Worm (Caenorhabditis elegans) whole organism, early embryonic: Measurements from ENCODE around the gene F48G7.12.

Experiments used
- ama-1 ChIP-seq: fragments of 150-350 bp; optimal IDR thresholded peaks from 2 replicates; lab custom pipeline; 2014
- hmg-4 ChIP-seq: fragments of 200-800 bp; sonication (Bioruptor generic); optimal IDR thresholded peaks from 2 replicates; lab custom pipeline; 2018; ENCODE audit warnings: mild to moderate bottlenecking, missing genetic modification characterization, missing compliant biosample characterization
- hnd-1 ChIP-seq: sonication (generic microtip); optimal IDR thresholded peaks from 2 replicates; lab custom pipeline; 2016; ENCODE audit warnings: missing genetic modification characterization, missing compliant biosample characterization
- tbx-11 ChIP-seq: fragments of 200-800 bp; sonication (Bioruptor generic); IDR thresholded peaks from 2 replicates; pipeline ENCODE4 v1.3.6; 2022; ENCODE audit warnings: missing genetic modification characterization, missing compliant biosample characterization
- tbx-37 ChIP-seq: fragments of 200-800 bp; sonication (Bioruptor generic); conservative IDR thresholded peaks from 2 replicates; pipeline ENCODE4 v1.3.6; 2022; ENCODE audit warnings: missing genetic modification reagents, missing genetic modification characterization, missing compliant biosample characterization

ce11 chrV:646888-647287 is 859 bp upstream of the F48G7.12 start, which contains the start of gene ugt-42:
- no peak for TF ChIP-seq hnd-1 (tag; lab: Kevin White, UChicago)
- no peak for TF ChIP-seq tbx-37 (GFP tag; lab: Robert Waterston, UW)
- TF ChIP-seq tbx-11: no peak
- no peak for TF ChIP-seq hmg-4 (GFP tag; lab: Kevin White, UChicago)
- no peak for TF ChIP-seq ama-1 (lab: Kevin White, UChicago)
